Worm (Caenorhabditis elegans) whole organism, young adult: ENCODE measurements around the gene chd-3.
A peak's percentile ranks its signal among the peaks of the same experiment; 100 is the strongest.

Source experiments
- C06A6.2 ChIP-seq: fragments of 200-800 bp; sonication (Bioruptor generic); conservative IDR thresholded peaks from 2 replicates; pipeline ENCODE4 v1.3.6; 2022; ENCODE audit warnings: missing genetic modification characterization, missing compliant biosample characterization
- F22D6.2 ChIP-seq: sonication (generic microtip); optimal IDR thresholded peaks from 2 replicates; lab custom pipeline; 2016; ENCODE audit warnings: mild to moderate bottlenecking, missing genetic modification characterization, missing compliant biosample characterization
- F37B4.10 ChIP-seq: fragments of 200-800 bp; sonication (Bioruptor generic); IDR thresholded peaks from 2 replicates; pipeline ENCODE4 v1.3.6; 2022; ENCODE audit warnings: missing genetic modification characterization, missing compliant biosample characterization
- T26A5.8 ChIP-seq: sonication (generic microtip); optimal IDR thresholded peaks from 2 replicates; lab custom pipeline; 2016; ENCODE audit warnings: missing genetic modification characterization, missing compliant biosample characterization
- Y56A3A.18 ChIP-seq: fragments of 200-800 bp; sonication (Bioruptor generic); IDR thresholded peaks from 2 replicates; pipeline ENCODE4 v1.3.6; 2022; ENCODE audit warnings: missing genetic modification reagents, missing genetic modification characterization, missing compliant biosample characterization
- Y67H2A.10 ChIP-seq: fragments of 200-800 bp; sonication (Bioruptor generic); conservative IDR thresholded peaks from 2 replicates; pipeline ENCODE4 v1.3.6; 2022; ENCODE audit warnings: missing genetic modification reagents, missing genetic modification characterization, missing compliant biosample characterization
- Y79H2A.3 ChIP-seq: fragments of 200-800 bp; sonication (Bioruptor generic); conservative IDR thresholded peaks from 2 replicates; pipeline ENCODE4 v1.3.6; 2022; ENCODE audit warnings: missing genetic modification reagents, missing genetic modification characterization, missing compliant biosample characterization
- ZK185.1 ChIP-seq: sonication (generic microtip); optimal IDR thresholded peaks from 2 replicates; lab custom pipeline; 2016; ENCODE audit warnings: mild to moderate bottlenecking, missing genetic modification characterization, missing compliant biosample characterization; ENCODE audit not compliant: poor library complexity, severe bottlenecking
- akir-1 ChIP-seq: fragments of 200-800 bp; sonication (Bioruptor generic); optimal IDR thresholded peaks from 2 replicates; lab custom pipeline; 2018; ENCODE audit warnings: mild to moderate bottlenecking, missing genetic modification characterization, moderate library complexity, missing compliant biosample characterization
- ama-1 ChIP-seq, 3 experiments: fragments of 150-350 bp in 1 of 3; sonication (generic microtip) in 2 of 3; optimal IDR thresholded peaks; 2 replicates each; lab custom pipeline; 2014 to 2018; ENCODE audit warnings: missing biosample characterization in 2 of 3, missing genetic modification characterization in 2 of 3, missing genetic modification reagents in 2 of 3
- aptf-3 ChIP-seq: fragments of 200-800 bp; sonication (Bioruptor generic); IDR thresholded peaks from 2 replicates; pipeline ENCODE4 v1.3.6; 2022; ENCODE audit warnings: missing genetic modification characterization, missing compliant biosample characterization
- athp-1 ChIP-seq: sonication (generic microtip); optimal IDR thresholded peaks from 2 replicates; lab custom pipeline; 2017; ENCODE audit warnings: mild to moderate bottlenecking, missing genetic modification characterization, missing compliant biosample characterization
- attf-3 ChIP-seq: fragments of 200-800 bp; sonication (Bioruptor generic); conservative IDR thresholded peaks from 2 replicates; pipeline ENCODE4 v1.3.6; 2022; ENCODE audit warnings: missing genetic modification reagents, missing genetic modification characterization, missing compliant biosample characterization
- attf-5 ChIP-seq: fragments of 200-800 bp; sonication (Bioruptor generic); optimal IDR thresholded peaks from 2 replicates; lab custom pipeline; 2018; ENCODE audit warnings: mild to moderate bottlenecking, missing genetic modification characterization, missing compliant biosample characterization
- bed-1 ChIP-seq: fragments of 200-800 bp; sonication (Bioruptor generic); IDR thresholded peaks from 2 replicates; pipeline ENCODE4 v1.3.6; 2022; ENCODE audit warnings: missing genetic modification reagents, missing genetic modification characterization, missing compliant biosample characterization
- ccch-3 ChIP-seq: fragments of 200-800 bp; sonication (Bioruptor generic); optimal IDR thresholded peaks from 2 replicates; lab custom pipeline; 2018; ENCODE audit warnings: mild to moderate bottlenecking, missing genetic modification characterization, missing compliant biosample characterization
- cebp-1 ChIP-seq, 2 experiments: fragments of 200-800 bp in 1 of 2; sonication (Bioruptor generic) in 1 of 2; sonication (generic microtip) in 1 of 2; IDR thresholded peaks in 1 of 2; optimal IDR thresholded peaks in 1 of 2; 2 replicates each; pipeline versions ENCODE4 v1.3.6 to Lab custom; 2017 to 2022; ENCODE audit warnings: missing compliant biosample characterization in 2 of 2, missing genetic modification characterization in 2 of 2, mild to moderate bottlenecking in 1 of 2, missing genetic modification reagents in 1 of 2, moderate library complexity in 1 of 2
- dox-1 ChIP-seq: fragments of 200-800 bp; sonication (Bioruptor generic); IDR thresholded peaks from 2 replicates; pipeline ENCODE4 v1.3.6; 2022; ENCODE audit warnings: missing genetic modification reagents, missing genetic modification characterization, missing compliant biosample characterization
- efl-1 ChIP-seq: fragments of 150-350 bp; optimal IDR thresholded peaks from 2 replicates; lab custom pipeline; 2014; ENCODE audit warnings: missing biosample characterization, missing genetic modification reagents, missing genetic modification characterization
- egl-44 ChIP-seq: fragments of 200-800 bp; sonication (Bioruptor generic); IDR thresholded peaks from 2 replicates; pipeline ENCODE4 v1.3.6; 2022; ENCODE audit warnings: missing genetic modification reagents, missing genetic modification characterization, missing compliant biosample characterization
- ets-4 ChIP-seq: fragments of 200-800 bp; sonication (Bioruptor generic); optimal IDR thresholded peaks from 2 replicates; lab custom pipeline; 2018; ENCODE audit warnings: mild to moderate bottlenecking, missing genetic modification characterization, missing compliant biosample characterization
- fkh-3 ChIP-seq: sonication (generic microtip); optimal IDR thresholded peaks from 2 replicates; lab custom pipeline; 2016; ENCODE audit warnings: mild to moderate bottlenecking, missing genetic modification characterization, missing compliant biosample characterization
- gei-17 ChIP-seq: fragments of 200-800 bp; sonication (Bioruptor generic); optimal IDR thresholded peaks from 2 replicates; lab custom pipeline; 2018; ENCODE audit warnings: mild to moderate bottlenecking, missing genetic modification characterization, missing compliant biosample characterization
- him-1 ChIP-seq: sonication (generic microtip); optimal IDR thresholded peaks from 2 replicates; lab custom pipeline; 2016; ENCODE audit warnings: missing genotype, missing genetic modification reagents, missing genetic modification characterization, missing compliant biosample characterization
- hlh-12 ChIP-seq: sonication (generic microtip); optimal IDR thresholded peaks from 2 replicates; lab custom pipeline; 2016; ENCODE audit warnings: missing genetic modification characterization, missing compliant biosample characterization
- hmg-20 ChIP-seq: fragments of 200-800 bp; sonication (Bioruptor generic); IDR thresholded peaks from 2 replicates; pipeline ENCODE4 v1.3.6; 2022; ENCODE audit warnings: missing genetic modification reagents, missing genetic modification characterization, missing compliant biosample characterization
- lin-26 ChIP-seq: fragments of 200-800 bp; sonication (Bioruptor generic); IDR thresholded peaks from 2 replicates; pipeline ENCODE4 v1.3.6; 2022; ENCODE audit warnings: missing genetic modification reagents, missing genetic modification characterization, missing compliant biosample characterization
- lin-40 ChIP-seq: sonication (generic microtip); optimal IDR thresholded peaks from 2 replicates; lab custom pipeline; 2016; ENCODE audit warnings: missing genetic modification characterization, mild to moderate bottlenecking, missing compliant biosample characterization, missing genotype, missing genetic modification reagents
- lin-54 ChIP-seq: fragments of 200-800 bp; sonication (Bioruptor generic); optimal IDR thresholded peaks from 2 replicates; lab custom pipeline; 2018; ENCODE audit warnings: mild to moderate bottlenecking, missing genetic modification characterization, missing compliant biosample characterization
- madf-3 ChIP-seq: fragments of 200-800 bp; sonication (Bioruptor generic); IDR thresholded peaks from 2 replicates; pipeline ENCODE4 v1.3.6; 2022; ENCODE audit warnings: missing genetic modification reagents, missing genetic modification characterization, missing compliant biosample characterization
- madf-8 ChIP-seq: fragments of 200-800 bp; sonication (Bioruptor generic); conservative IDR thresholded peaks from 2 replicates; pipeline ENCODE4 v1.3.6; 2022; ENCODE audit warnings: missing genetic modification reagents, missing genetic modification characterization, missing compliant biosample characterization
- mcd-1 ChIP-seq: fragments of 200-800 bp; sonication (Bioruptor generic); IDR thresholded peaks from 2 replicates; pipeline ENCODE4 v1.3.6; 2022; ENCODE audit warnings: missing genetic modification reagents, missing genetic modification characterization, missing compliant biosample characterization
- mes-4 ChIP-seq: sonication (generic microtip); optimal IDR thresholded peaks from 2 replicates; lab custom pipeline; 2016; ENCODE audit warnings: missing genotype, missing genetic modification characterization, missing compliant biosample characterization
- nfya-1 ChIP-seq: sonication (generic microtip); optimal IDR thresholded peaks from 2 replicates; lab custom pipeline; 2017; ENCODE audit warnings: antibody characterized with exemption, missing compliant biosample characterization, missing genetic modification characterization, borderline replicate concordance; ENCODE audit not compliant: insufficient read depth
- nfya-2 ChIP-seq: fragments of 200-800 bp; sonication (Bioruptor generic); IDR thresholded peaks from 2 replicates; pipeline ENCODE4 v1.3.6; 2022; ENCODE audit warnings: missing genetic modification reagents, missing genetic modification characterization, missing compliant biosample characterization
- nfyb-1 ChIP-seq: fragments of 200-800 bp; sonication (Bioruptor generic); IDR thresholded peaks from 2 replicates; pipeline ENCODE4 v1.3.6; 2022; ENCODE audit warnings: missing genetic modification reagents, missing genetic modification characterization, missing compliant biosample characterization
- nhr-179 ChIP-seq: sonication (generic microtip); optimal IDR thresholded peaks from 2 replicates; lab custom pipeline; 2016; ENCODE audit warnings: mild to moderate bottlenecking, missing genetic modification characterization, missing compliant biosample characterization
- nhr-27 ChIP-seq: fragments of 200-800 bp; sonication (Bioruptor generic); optimal IDR thresholded peaks from 2 replicates; lab custom pipeline; 2018; ENCODE audit warnings: mild to moderate bottlenecking, missing genetic modification characterization, moderate library complexity, missing compliant biosample characterization
- nhr-80 ChIP-seq: sonication (generic microtip); optimal IDR thresholded peaks from 2 replicates; lab custom pipeline; 2016; ENCODE audit warnings: missing genetic modification characterization, missing compliant biosample characterization
- pbrm-1 ChIP-seq: fragments of 200-800 bp; sonication (Bioruptor generic); IDR thresholded peaks from 2 replicates; pipeline ENCODE4 v1.3.6; 2022; ENCODE audit warnings: missing genetic modification reagents, missing genetic modification characterization, missing compliant biosample characterization
- pha-4 ChIP-seq: fragments of 150-350 bp; sonication (generic microtip); optimal IDR thresholded peaks from 2 replicates; lab custom pipeline; 2014; ENCODE audit warnings: missing biosample characterization, missing genetic modification reagents, missing genetic modification characterization
- rcor-1 ChIP-seq: fragments of 200-800 bp; sonication (Bioruptor generic); IDR thresholded peaks from 2 replicates; pipeline ENCODE4 v1.3.6; 2022; ENCODE audit warnings: missing genetic modification reagents, missing genetic modification characterization, missing compliant biosample characterization
- snpc-3.4 ChIP-seq: sonication (generic microtip); optimal IDR thresholded peaks from 2 replicates; lab custom pipeline; 2017; ENCODE audit warnings: missing genetic modification characterization, mild to moderate bottlenecking, missing compliant biosample characterization, antibody characterized with exemption, moderate library complexity, missing genotype, missing genetic modification reagents
- unc-130 ChIP-seq: sonication (generic microtip); optimal IDR thresholded peaks from 2 replicates; lab custom pipeline; 2016; ENCODE audit warnings: missing genetic modification reagents, missing genetic modification characterization, missing compliant biosample characterization
- unc-62 ChIP-seq: fragments of 150-350 bp; optimal IDR thresholded peaks from 2 replicates; lab custom pipeline; 2014; ENCODE audit warnings: missing biosample characterization, missing genetic modification reagents, missing genetic modification characterization
- ztf-25 ChIP-seq: fragments of 200-800 bp; sonication (Bioruptor generic); IDR thresholded peaks from 2 replicates; pipeline ENCODE4 v1.3.6; 2022; ENCODE audit warnings: missing genetic modification reagents, missing genetic modification characterization, missing compliant biosample characterization
- ztf-26 ChIP-seq: sonication (generic microtip); optimal IDR thresholded peaks from 2 replicates; lab custom pipeline; 2017; ENCODE audit warnings: missing genetic modification characterization, missing compliant biosample characterization
- ztf-3 ChIP-seq: fragments of 200-800 bp; sonication (Bioruptor generic); optimal IDR thresholded peaks from 2 replicates; lab custom pipeline; 2018; ENCODE audit warnings: mild to moderate bottlenecking, missing genetic modification characterization, missing compliant biosample characterization
- ztf-6 ChIP-seq: fragments of 200-800 bp; sonication (Bioruptor generic); IDR thresholded peaks from 2 replicates; pipeline ENCODE4 v1.3.6; 2022; ENCODE audit warnings: missing genetic modification reagents, missing genetic modification characterization, missing compliant biosample characterization

Gene chd-3

DNA sequence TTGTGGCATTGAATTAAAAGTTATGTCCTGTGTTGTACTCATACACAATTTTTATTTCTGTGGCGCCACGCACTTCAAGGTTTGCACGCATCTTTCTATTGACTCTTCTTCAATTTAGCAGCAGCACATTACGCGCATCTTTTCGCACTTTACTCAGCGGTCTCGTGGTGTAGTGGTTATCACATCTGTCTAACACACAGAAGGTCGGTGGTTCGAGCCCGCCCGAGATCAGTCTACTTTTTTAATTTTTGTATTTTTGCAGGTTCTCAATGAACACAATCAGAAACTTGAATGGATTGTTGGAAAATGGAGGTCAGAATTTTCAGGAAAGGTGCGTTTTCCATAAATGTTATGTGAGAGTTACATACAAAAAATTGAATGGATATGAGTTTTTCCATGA, 8.9 kb downstream of the chd-3 start (continued):
- TF ChIP-seq pha-4 (no peak), Y67H2A.10 (GFP tag; lab: Robert Waterston, UW) (no peak), nfya-1 (tag; lab: Kevin White, UChicago) (no peak), mes-4 (no peak), ztf-25 (GFP tag; lab: Robert Waterston, UW) (0 out of 2 replicates have a peak, but pooled peaks have one; percentile 61), gei-17 (GFP tag; lab: Kevin White, UChicago) (no peak), ccch-3 (GFP tag; lab: Kevin White, UChicago) (no peak), nhr-179 (tag; lab: Kevin White, UChicago) (no peak), ztf-3 (GFP tag; lab: Kevin White, UChicago) (no peak), him-1 (tag; lab: Kevin White, UChicago) (peak; percentile 74), egl-44 (no peak), T26A5.8 (peak; percentile 59), pbrm-1 (peak; percentile 86), aptf-3 (GFP tag; lab: Robert Waterston, UW) (peak; percentile 80; the same call in 1 of the 2 replicates), madf-3 (GFP tag; lab: Robert Waterston, UW) (no peak), F37B4.10 (no peak), efl-1 (no peak), nfya-2 (GFP tag; lab: Robert Waterston, UW) (no peak), ets-4 (no peak), attf-3 (GFP tag; lab: Robert Waterston, UW) (no peak), nhr-27 (tag; lab: Kevin White, UChicago) (no peak), athp-1 (tag; lab: Kevin White, UChicago) (peak; percentile 68), snpc-3.4 (tag; lab: Kevin White, UChicago) (no peak), nhr-80 (tag; lab: Kevin White, UChicago) (no peak), akir-1 (GFP tag; lab: Kevin White, UChicago) (no peak), fkh-3 (tag; lab: Kevin White, UChicago) (no peak), unc-62 (GFP tag; lab: Kevin White, UChicago) (no peak), rcor-1 (0 out of 2 replicates have a peak, but pooled peaks have one; percentile 9), F22D6.2 (no peak), attf-5 (GFP tag; lab: Kevin White, UChicago) (no peak), cebp-1 (GFP tag; IDR thresholded peaks at IDR 0.05; lab: Robert Waterston, UW) (no peak), cebp-1 (tag; optimal IDR thresholded peaks at IDR 0.05; lab: Kevin White, UChicago) (peak; percentile 48), Y79H2A.3 (GFP tag; lab: Robert Waterston, UW) (no peak), ZK185.1 (tag; lab: Kevin White, UChicago) (peak; percentile 28), lin-40 (tag; lab: Kevin White, UChicago) (peak; percentile 40), ztf-26 (tag; lab: Kevin White, UChicago) (no peak), ama-1 (optimal IDR thresholded peaks at IDR 0.05; lab: Kevin White, UChicago) (no peak), ama-1 (GFP tag; optimal IDR thresholded peaks at IDR 0.05; lab: Kevin White, UChicago) (peak in 1 of 2 experiments; percentile 29), hlh-12 (no peak), Y56A3A.18 (no peak), nfyb-1 (GFP tag; lab: Robert Waterston, UW) (peak; percentile 44; the same call in 1 of the 2 replicates), hmg-20 (GFP tag; lab: Robert Waterston, UW) (0 out of 2 replicates have a peak, but pooled peaks have one; percentile 7), bed-1 (GFP tag; lab: Robert Waterston, UW) (no peak), dox-1 (peak; percentile 76), unc-130 (GFP tag; lab: Kevin White, UChicago) (no peak), mcd-1 (GFP tag; lab: Robert Waterston, UW) (peak; percentile 43), C06A6.2 (GFP tag; lab: Robert Waterston, UW) (no peak), madf-8 (GFP tag; lab: Robert Waterston, UW) (no peak), lin-26 (GFP tag; lab: Robert Waterston, UW) (peak; percentile 88), lin-54 (GFP tag; lab: Kevin White, UChicago) (no peak), ztf-6 (GFP tag; lab: Robert Waterston, UW) (no peak)
